Fruit fly (Drosophila melanogaster) whole organism, adult: Measurements from ENCODE around the gene RpS27A.

Source experiments
- CG33017 ChIP-seq: fragments of 200-800 bp; sonication (Bioruptor generic); optimal IDR thresholded peaks from 2 replicates; lab custom pipeline; 2018; ENCODE audit warnings: missing biosample characterization, mild to moderate bottlenecking, missing genetic modification characterization, moderate library complexity
- CG7045 ChIP-seq: fragments of 200-800 bp; sonication (Bioruptor generic); optimal IDR thresholded peaks from 2 replicates; lab custom pipeline; 2017; ENCODE audit warnings: missing biosample characterization, mild to moderate bottlenecking, missing genetic modification characterization
- CG7101 ChIP-seq: fragments of 200-800 bp; sonication (Bioruptor generic); optimal IDR thresholded peaks from 2 replicates; lab custom pipeline; 2018; ENCODE audit warnings: missing biosample characterization, mild to moderate bottlenecking, missing genetic modification characterization, moderate library complexity
- Clk ChIP-seq: fragments of 200-800 bp; sonication (Bioruptor generic); optimal IDR thresholded peaks from 2 replicates; lab custom pipeline; 2017; ENCODE audit warnings: missing biosample characterization, missing genetic modification characterization
- bab1 ChIP-seq: fragments of 200-800 bp; sonication (Bioruptor generic); optimal IDR thresholded peaks from 3 replicates; lab custom pipeline; 2019; ENCODE audit warnings: missing biosample characterization, mild to moderate bottlenecking, missing genetic modification characterization, moderate library complexity

DNA sequence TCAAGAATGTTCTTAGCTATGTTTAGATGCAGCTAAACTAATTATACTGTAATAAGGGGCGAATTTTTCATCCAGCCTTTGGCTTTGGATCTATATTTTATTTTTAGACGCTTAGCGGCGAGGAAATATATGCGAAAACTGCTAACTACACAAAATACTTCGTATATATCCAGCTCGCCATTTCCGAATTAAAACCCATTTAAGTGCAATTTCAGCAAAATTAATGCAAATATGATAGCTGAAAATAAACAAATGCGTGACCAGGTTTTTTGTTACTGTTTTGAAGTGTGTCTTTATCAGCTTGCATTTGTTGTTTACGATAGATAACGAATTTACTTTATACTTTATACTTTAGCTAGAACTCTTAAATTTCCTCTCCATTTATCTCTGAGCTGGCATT lies 13.1 kb upstream of the RpS27A start:
- TF ChIP-seq Clk (GFP tag; lab: Kevin White, UChicago) (no peak), CG7045 (no peak), CG33017 (tag; lab: Kevin White, UChicago) (no peak), CG7101 (tag; lab: Kevin White, UChicago) (no peak), bab1 (no peak)
